Fruit fly (Drosophila melanogaster) whole organism, embryonic: ENCODE data around the gene Unc50.

ENCODE experiments used
- CG11504 ChIP-seq: fragments of 200-800 bp; sonication (Bioruptor generic); optimal IDR thresholded peaks from 3 replicates; lab custom pipeline; 2019; ENCODE audit warnings: missing biosample characterization, mild to moderate bottlenecking, missing genetic modification characterization, moderate library complexity
- CG13287 ChIP-seq: fragments of 200-800 bp; sonication (Bioruptor generic); IDR thresholded peaks from 2 replicates; pipeline ENCODE4 v1.3.6; 2022; ENCODE audit warnings: missing biosample characterization, missing genetic modification characterization; ENCODE audit not compliant: partially characterized antibody
- CG1529 ChIP-seq: fragments of 200-800 bp; sonication (Bioruptor generic); optimal IDR thresholded peaks from 3 replicates; lab custom pipeline; 2018; ENCODE audit warnings: missing biosample characterization, missing genetic modification characterization
- CG15601 ChIP-seq: fragments of 200-800 bp; sonication (Bioruptor generic); optimal IDR thresholded peaks from 3 replicates; lab custom pipeline; 2019; ENCODE audit warnings: missing biosample characterization, mild to moderate bottlenecking, missing genetic modification characterization, moderate library complexity
- CG1792 ChIP-seq: fragments of 200-800 bp; sonication (Bioruptor generic); optimal IDR thresholded peaks from 2 replicates; lab custom pipeline; 2016; ENCODE audit warnings: missing biosample characterization, missing genetic modification characterization
- CG2712 ChIP-seq: fragments of 200-800 bp; optimal IDR thresholded peaks from 3 replicates; lab custom pipeline; 2019; ENCODE audit warnings: missing biosample characterization, mild to moderate bottlenecking, missing genetic modification characterization, moderate library complexity
- CG2875 ChIP-seq: fragments of 200-800 bp; sonication (Bioruptor generic); optimal IDR thresholded peaks from 2 replicates; lab custom pipeline; 2017; ENCODE audit warnings: missing biosample characterization, mild to moderate bottlenecking, missing genetic modification characterization, missing genetic modification reagents
- CG3281 ChIP-seq: fragments of 200-800 bp; sonication (Bioruptor generic); optimal IDR thresholded peaks from 3 replicates; lab custom pipeline; 2017; ENCODE audit warnings: missing biosample characterization, mild to moderate bottlenecking, missing genetic modification characterization
- CG33557 ChIP-seq: fragments of 200-800 bp; sonication (Bioruptor generic); optimal IDR thresholded peaks from 2 replicates; lab custom pipeline; 2019; ENCODE audit warnings: missing biosample characterization, mild to moderate bottlenecking, missing genetic modification characterization, moderate library complexity
- CG3726 ChIP-seq: fragments of 200-800 bp; sonication (Bioruptor generic); IDR thresholded peaks from 3 replicates; pipeline ENCODE4, ENCODE4 v1.3.6; 2022; ENCODE audit warnings: missing biosample characterization, missing genetic modification characterization
- CG4854 ChIP-seq: fragments of 200-800 bp; sonication (Bioruptor generic); optimal IDR thresholded peaks from 2 replicates; lab custom pipeline; 2016; ENCODE audit warnings: missing biosample characterization, missing genetic modification characterization, inconsistent platforms
- CG6813 ChIP-seq: fragments of 200-800 bp; sonication (Bioruptor generic); optimal IDR thresholded peaks from 2 replicates; lab custom pipeline; 2017; ENCODE audit warnings: missing biosample characterization, missing genetic modification characterization, mild to moderate bottlenecking, moderate library complexity, missing genetic modification reagents
- Dip2 ChIP-seq: fragments of 200-800 bp; sonication (Bioruptor generic); IDR thresholded peaks from 2 replicates; pipeline ENCODE4 v1.3.6; 2022; ENCODE audit warnings: missing biosample characterization, missing genetic modification characterization
- Drgx ChIP-seq: fragments of 200-800 bp; sonication (Bioruptor generic); IDR thresholded peaks from 2 replicates; pipeline ENCODE4 v1.3.6; 2022; ENCODE audit warnings: missing biosample characterization, missing genetic modification characterization
- E2f2 ChIP-seq: fragments of 200-800 bp; sonication (Bioruptor generic); IDR thresholded peaks from 2 replicates; pipeline ENCODE4 v1.3.6; 2022; ENCODE audit warnings: missing biosample characterization, missing genetic modification characterization
- ERR ChIP-seq: fragments of 200-800 bp; sonication (Bioruptor generic); optimal IDR thresholded peaks from 2 replicates; lab custom pipeline; 2016; ENCODE audit warnings: missing biosample characterization, missing genetic modification characterization
- Hmr ChIP-seq: fragments of 200-800 bp; sonication (Bioruptor generic); optimal IDR thresholded peaks from 3 replicates; lab custom pipeline; 2017; ENCODE audit warnings: mild to moderate bottlenecking, missing biosample characterization, missing genetic modification reagents, missing genetic modification characterization
- Hmx ChIP-seq: fragments of 200-800 bp; sonication (Bioruptor generic); optimal IDR thresholded peaks from 2 replicates; lab custom pipeline; 2016; ENCODE audit warnings: missing biosample characterization, missing genetic modification characterization
- Hr3 ChIP-seq: fragments of 200-800 bp; sonication (Bioruptor generic); optimal IDR thresholded peaks from 3 replicates; lab custom pipeline; 2016; ENCODE audit warnings: missing biosample characterization, missing genetic modification characterization
- MTF-1 ChIP-seq: fragments of 200-800 bp; sonication (Bioruptor generic); optimal IDR thresholded peaks from 2 replicates; lab custom pipeline; 2018; ENCODE audit warnings: missing biosample characterization, mild to moderate bottlenecking, missing genetic modification characterization, borderline replicate concordance
- NfI ChIP-seq: fragments of 200-800 bp; sonication (Bioruptor generic); optimal IDR thresholded peaks from 3 replicates; lab custom pipeline; 2018; ENCODE audit warnings: missing biosample characterization, mild to moderate bottlenecking, missing genetic modification characterization, moderate library complexity
- Rx ChIP-seq: fragments of 200-800 bp; sonication (Bioruptor generic); IDR thresholded peaks from 2 replicates; pipeline ENCODE4 v1.3.6; 2022; ENCODE audit warnings: missing biosample characterization, missing genetic modification characterization
- Sin3A ChIP-seq: fragments of >200 bp; optimal IDR thresholded peaks from 2 replicates; lab custom pipeline; 2018
- Usf ChIP-seq: fragments of 200-800 bp; sonication (Bioruptor generic); optimal IDR thresholded peaks from 2 replicates; lab custom pipeline; 2017; ENCODE audit warnings: missing genotype, missing biosample characterization, missing genetic modification characterization
- ab ChIP-seq: fragments of 200-800 bp; sonication (Bioruptor generic); optimal IDR thresholded peaks from 2 replicates; lab custom pipeline; 2016; ENCODE audit warnings: missing biosample characterization, missing genetic modification characterization
- ac ChIP-seq: fragments of 200-800 bp; sonication (Bioruptor generic); optimal IDR thresholded peaks from 3 replicates; lab custom pipeline; 2017; ENCODE audit warnings: missing biosample characterization, mild to moderate bottlenecking, missing genetic modification characterization
- al ChIP-seq: fragments of 200-800 bp; sonication (Bioruptor generic); IDR thresholded peaks from 2 replicates; pipeline ENCODE4 v1.3.6; 2022; ENCODE audit warnings: missing biosample characterization, missing genetic modification characterization
- bcd ChIP-seq: fragments of 200-800 bp; sonication (Bioruptor generic); optimal IDR thresholded peaks from 2 replicates; lab custom pipeline; 2017; ENCODE audit warnings: missing biosample characterization, mild to moderate bottlenecking, missing genetic modification characterization
- bsh ChIP-seq, 2 experiments: fragments of 200-800 bp; sonication (Bioruptor generic); optimal IDR thresholded peaks; 2 replicates each; lab custom pipeline; 2017 to 2018; ENCODE audit warnings: mild to moderate bottlenecking in 2 of 2, missing biosample characterization in 2 of 2, missing genetic modification characterization in 2 of 2, moderate library complexity in 1 of 2
- crp ChIP-seq, 2 experiments: fragments of 200-800 bp; sonication (Bioruptor generic); optimal IDR thresholded peaks; 2 replicates in 1 of 2; 3 replicates in 1 of 2; lab custom pipeline; 2017; ENCODE audit warnings: missing biosample characterization in 2 of 2, missing genetic modification characterization in 2 of 2, mild to moderate bottlenecking in 1 of 2, moderate library complexity in 1 of 2
- dmrt99B ChIP-seq: fragments of 200-800 bp; sonication (Bioruptor generic); optimal IDR thresholded peaks from 2 replicates; lab custom pipeline; 2018; ENCODE audit warnings: missing biosample characterization, mild to moderate bottlenecking, missing genetic modification characterization, moderate library complexity
- eve ChIP-seq, 2 experiments: fragments of >200 bp; optimal IDR thresholded peaks; 2 replicates each; lab custom pipeline; 2017; ENCODE audit warnings: missing biosample characterization in 2 of 2, missing genetic modification characterization in 2 of 2
- fru ChIP-seq: fragments of >200 bp; optimal IDR thresholded peaks from 2 replicates; lab custom pipeline; 2017
- gcm ChIP-seq: fragments of 200-800 bp; sonication (Bioruptor generic); optimal IDR thresholded peaks from 2 replicates; lab custom pipeline; 2019; ENCODE audit warnings: missing biosample characterization, mild to moderate bottlenecking, missing genetic modification characterization, moderate library complexity
- gro ChIP-seq: fragments of 200-800 bp; sonication (Bioruptor generic); optimal IDR thresholded peaks from 2 replicates; lab custom pipeline; 2016; ENCODE audit warnings: missing biosample characterization, missing genetic modification characterization
- gsb-n ChIP-seq: fragments of 200-800 bp; sonication (Bioruptor generic); optimal IDR thresholded peaks from 3 replicates; lab custom pipeline; 2018; ENCODE audit warnings: missing biosample characterization, mild to moderate bottlenecking, missing genetic modification characterization
- gt ChIP-seq: fragments of 200-800 bp; sonication (Bioruptor generic); IDR thresholded peaks from 2 replicates; pipeline ENCODE4 v1.3.6; 2022; ENCODE audit warnings: missing biosample characterization, missing genetic modification characterization
- hb ChIP-seq: fragments of 200-800 bp; sonication (Bioruptor generic); IDR thresholded peaks from 3 replicates; pipeline ENCODE4 v1.3.6; 2022; ENCODE audit warnings: missing biosample characterization, missing genetic modification characterization; ENCODE audit not compliant: partially characterized antibody
- knrl ChIP-seq: fragments of 200-800 bp; sonication (Bioruptor generic); IDR thresholded peaks from 3 replicates; pipeline ENCODE4 v1.3.6; 2022; ENCODE audit warnings: missing biosample characterization, missing genetic modification characterization; ENCODE audit not compliant: partially characterized antibody
- lmd ChIP-seq: fragments of 200-800 bp; sonication (Bioruptor generic); IDR thresholded peaks from 2 replicates; pipeline ENCODE4 v1.3.6; 2022; ENCODE audit warnings: missing biosample characterization, missing genetic modification characterization
- org-1 ChIP-seq: fragments of 200-800 bp; sonication (Bioruptor generic); optimal IDR thresholded peaks from 2 replicates; lab custom pipeline; 2017; ENCODE audit warnings: missing biosample characterization, missing genetic modification characterization
- psq ChIP-seq: fragments of 200-800 bp; sonication (Bioruptor generic); optimal IDR thresholded peaks from 2 replicates; lab custom pipeline; 2017; ENCODE audit warnings: missing biosample characterization, missing genetic modification characterization
- ranshi ChIP-seq: fragments of 200-800 bp; sonication (Bioruptor generic); IDR thresholded peaks from 2 replicates; pipeline ENCODE4 v1.3.6; 2022; ENCODE audit warnings: missing biosample characterization, missing genetic modification characterization
- run ChIP-seq: fragments of 200-800 bp; sonication (Bioruptor generic); optimal IDR thresholded peaks from 3 replicates; lab custom pipeline; 2018; ENCODE audit warnings: missing biosample characterization, mild to moderate bottlenecking, missing genetic modification characterization
- schlank ChIP-seq: fragments of 200-800 bp; sonication (Bioruptor generic); optimal IDR thresholded peaks from 2 replicates; lab custom pipeline; 2018; ENCODE audit warnings: missing biosample characterization, mild to moderate bottlenecking, missing genetic modification characterization
- shn ChIP-seq: fragments of 200-800 bp; sonication (Bioruptor generic); optimal IDR thresholded peaks from 3 replicates; lab custom pipeline; 2016; ENCODE audit warnings: missing biosample characterization, missing genetic modification characterization
- so ChIP-seq: fragments of 200-800 bp; sonication (Bioruptor generic); IDR thresholded peaks from 3 replicates; pipeline ENCODE4 v1.3.6; 2022; ENCODE audit warnings: missing biosample characterization, missing genetic modification characterization
- ttk ChIP-seq: fragments of 200-800 bp; sonication (Bioruptor generic); IDR thresholded peaks from 2 replicates; pipeline ENCODE4 v2.1.2; 2022; ENCODE audit warnings: missing biosample characterization, missing genetic modification characterization
- z ChIP-seq: fragments of 200-800 bp; sonication (Bioruptor generic); IDR thresholded peaks from 3 replicates; pipeline ENCODE4 v1.3.6; 2022; ENCODE audit warnings: missing biosample characterization, missing genetic modification characterization

The Unc50 gene

dm6 chr3R:8670529-8671491, 5.6 kb downstream of the Unc50 start, which contains the start of gene p (continued):
- TF ChIP-seq knrl (GFP tag; lab: Robert Waterston, UW) (no peak), Rx (GFP tag; lab: Robert Waterston, UW) (no peak), CG4854 (GFP tag; lab: Kevin White, UChicago) (no peak), Hmr (GFP tag; lab: Kevin White, UChicago) (peak; percentile 51), CG3726 (no peak), run (peak; percentile 68), ERR (GFP tag; lab: Kevin White, UChicago) (no peak), CG13287 (GFP tag; lab: Robert Waterston, UW) (no peak), CG2712 (tag; lab: Kevin White, UChicago) (peak; percentile 14), CG33557 (GFP tag; lab: Kevin White, UChicago) (peak; percentile 63), ab (no peak), eve (GFP tag; optimal IDR thresholded peaks at IDR 0.05; lab: Kevin White, UChicago) (no peak), MTF-1 (GFP tag; lab: Kevin White, UChicago) (no peak), gcm (GFP tag; lab: Kevin White, UChicago) (peak; percentile 64), CG1792 (GFP tag; lab: Kevin White, UChicago) (no peak), Usf (GFP tag; lab: Kevin White, UChicago) (no peak), CG3281 (GFP tag; lab: Kevin White, UChicago) (peak; percentile 14), schlank (peak; percentile 47), ac (GFP tag; lab: Kevin White, UChicago) (no peak), psq (GFP tag; lab: Kevin White, UChicago) (no peak), CG11504 (peak; percentile 49), bcd (GFP tag; lab: Kevin White, UChicago) (peak; percentile 32), gro (GFP tag; lab: Kevin White, UChicago) (no peak), ranshi (GFP tag; lab: Robert Waterston, UW) (no peak), gsb-n (tag; lab: Kevin White, UChicago) (no peak), shn (GFP tag; lab: Kevin White, UChicago) (peak; percentile 39), CG15601 (tag; lab: Kevin White, UChicago) (peak; percentile 60), E2f2 (GFP tag; lab: Robert Waterston, UW) (no peak), crp (GFP tag; optimal IDR thresholded peaks at IDR 0.05; lab: Kevin White, UChicago) (no peak), hb (GFP tag; lab: Robert Waterston, UW) (no peak), Drgx (GFP tag; lab: Robert Waterston, UW) (peak; percentile 37), Hr3 (GFP tag; lab: Kevin White, UChicago) (peak; percentile 25), al (GFP tag; lab: Robert Waterston, UW) (no peak), Sin3A (lab: Kevin White, UChicago) (no peak), bsh (GFP tag; optimal IDR thresholded peaks at IDR 0.05; lab: Kevin White, UChicago) (peak in 1 of 2 experiments; percentile 50), CG6813 (peak; percentile 5), org-1 (peak; percentile 9), lmd (GFP tag; lab: Robert Waterston, UW) (peak; percentile 17; the same call in 1 of the 2 replicates), ttk (GFP tag; lab: Robert Waterston, UW) (peak; percentile 37; the same call in 1 of the 2 replicates), CG1529 (GFP tag; lab: Kevin White, UChicago) (no peak), so (GFP tag; lab: Robert Waterston, UW) (no peak; the same call in 2 of the 3 replicates), Hmx (GFP tag; lab: Kevin White, UChicago) (no peak), Dip2 (GFP tag; lab: Robert Waterston, UW) (no peak), NfI (GFP tag; lab: Kevin White, UChicago) (peak; percentile 10), CG2875 (GFP tag; lab: Kevin White, UChicago) (no peak), gt (no peak), dmrt99B (tag; lab: Kevin White, UChicago) (peak; percentile 37), z (GFP tag; lab: Robert Waterston, UW) (no peak), fru (lab: Kevin White, UChicago) (no peak)
